Worm (Caenorhabditis elegans) whole organism, late embryonic: ENCODE data around the gene ets-10.

Source experiments
- C08G9.2 ChIP-seq: sonication (generic microtip); optimal IDR thresholded peaks from 2 replicates; lab custom pipeline; 2016; ENCODE audit warnings: mild to moderate bottlenecking, missing genetic modification characterization, moderate library complexity, missing compliant biosample characterization
- C38D4.7 ChIP-seq: fragments of 200-800 bp; sonication (Bioruptor generic); optimal IDR thresholded peaks from 2 replicates; lab custom pipeline; 2018; ENCODE audit warnings: mild to moderate bottlenecking, missing genetic modification characterization, moderate library complexity, missing compliant biosample characterization
- K09A11.1 ChIP-seq: sonication (generic microtip); optimal IDR thresholded peaks from 2 replicates; lab custom pipeline; 2017; ENCODE audit warnings: antibody characterized with exemption, mild to moderate bottlenecking, missing genetic modification characterization, missing compliant biosample characterization; ENCODE audit not compliant: insufficient read depth
- T23F11.4 ChIP-seq: fragments of 200-800 bp; sonication (Bioruptor generic); optimal IDR thresholded peaks from 2 replicates; lab custom pipeline; 2018; ENCODE audit warnings: mild to moderate bottlenecking, missing genetic modification characterization, missing compliant biosample characterization
- Y22D7AL.16 ChIP-seq: sonication (generic microtip); optimal IDR thresholded peaks from 2 replicates; lab custom pipeline; 2016; ENCODE audit warnings: missing genetic modification characterization, missing compliant biosample characterization
- ama-1 ChIP-seq: fragments of 150-350 bp; optimal IDR thresholded peaks from 2 replicates; lab custom pipeline; 2014
- ceh-19 ChIP-seq: fragments of 200-800 bp; sonication (Bioruptor generic); optimal IDR thresholded peaks from 2 replicates; lab custom pipeline; 2018; ENCODE audit warnings: mild to moderate bottlenecking, missing genetic modification characterization, missing compliant biosample characterization
- ceh-24 ChIP-seq: sonication (generic microtip); optimal IDR thresholded peaks from 2 replicates; lab custom pipeline; 2016; ENCODE audit warnings: mild to moderate bottlenecking, missing genetic modification characterization, missing compliant biosample characterization
- ceh-31 ChIP-seq: sonication (generic microtip); optimal IDR thresholded peaks from 2 replicates; lab custom pipeline; 2016; ENCODE audit warnings: missing genetic modification characterization, missing compliant biosample characterization
- ceh-34 ChIP-seq: sonication (generic microtip); optimal IDR thresholded peaks from 2 replicates; lab custom pipeline; 2016; ENCODE audit warnings: mild to moderate bottlenecking, missing genetic modification characterization, missing compliant biosample characterization
- ceh-45 ChIP-seq: fragments of 200-800 bp; sonication (Bioruptor generic); IDR thresholded peaks from 2 replicates; pipeline ENCODE4 v1.3.6; 2022; ENCODE audit warnings: missing genetic modification reagents, missing genetic modification characterization, missing compliant biosample characterization
- ceh-9 ChIP-seq: sonication (generic microtip); optimal IDR thresholded peaks from 2 replicates; lab custom pipeline; 2016; ENCODE audit warnings: mild to moderate bottlenecking, missing genetic modification characterization, inconsistent platforms, missing compliant biosample characterization
- che-1 ChIP-seq: sonication (generic microtip); optimal IDR thresholded peaks from 2 replicates; lab custom pipeline; 2016; ENCODE audit warnings: mild to moderate bottlenecking, missing genetic modification characterization, missing compliant biosample characterization
- dve-1 ChIP-seq: sonication (generic microtip); optimal IDR thresholded peaks from 2 replicates; lab custom pipeline; 2017; ENCODE audit warnings: antibody characterized with exemption, mild to moderate bottlenecking, missing genetic modification characterization, missing compliant biosample characterization
- elt-2 ChIP-seq: sonication (generic microtip); optimal IDR thresholded peaks from 2 replicates; lab custom pipeline; 2016; ENCODE audit warnings: missing genetic modification reagents, missing genetic modification characterization, missing compliant biosample characterization
- fkh-10 ChIP-seq: fragments of 150-350 bp; optimal IDR thresholded peaks from 2 replicates; lab custom pipeline; 2014; ENCODE audit warnings: missing biosample characterization, missing genetic modification reagents, missing genetic modification characterization
- fkh-6 ChIP-seq: sonication (generic microtip); optimal IDR thresholded peaks from 2 replicates; lab custom pipeline; 2016; ENCODE audit warnings: missing genetic modification characterization, missing compliant biosample characterization
- hlh-13 ChIP-seq: fragments of 200-800 bp; sonication (Bioruptor generic); optimal IDR thresholded peaks from 2 replicates; lab custom pipeline; 2018; ENCODE audit warnings: mild to moderate bottlenecking, missing genetic modification characterization, missing compliant biosample characterization
- hlh-15 ChIP-seq: sonication (generic microtip); optimal IDR thresholded peaks from 2 replicates; lab custom pipeline; 2016; ENCODE audit warnings: missing genetic modification characterization, missing compliant biosample characterization
- hlh-8 ChIP-seq: sonication (generic microtip); optimal IDR thresholded peaks from 2 replicates; lab custom pipeline; 2016; ENCODE audit warnings: missing genotype, missing genetic modification characterization, missing compliant biosample characterization
- lim-6 ChIP-seq: sonication (generic microtip); optimal IDR thresholded peaks from 2 replicates; lab custom pipeline; 2016; ENCODE audit warnings: missing genetic modification characterization, missing compliant biosample characterization
- nfya-1 ChIP-seq: sonication (generic microtip); optimal IDR thresholded peaks from 2 replicates; lab custom pipeline; 2017; ENCODE audit warnings: missing genetic modification characterization, mild to moderate bottlenecking, missing compliant biosample characterization, antibody characterized with exemption, moderate library complexity
- nhr-232 ChIP-seq: sonication (generic microtip); optimal IDR thresholded peaks from 2 replicates; lab custom pipeline; 2016; ENCODE audit warnings: missing genetic modification characterization, missing compliant biosample characterization
- npax-4 ChIP-seq: sonication (generic microtip); optimal IDR thresholded peaks from 2 replicates; lab custom pipeline; 2016; ENCODE audit warnings: missing genetic modification characterization, missing compliant biosample characterization
- odd-2 ChIP-seq: sonication (generic microtip); optimal IDR thresholded peaks from 2 replicates; lab custom pipeline; 2017; ENCODE audit warnings: antibody characterized with exemption, mild to moderate bottlenecking, missing genetic modification characterization, missing compliant biosample characterization
- pax-1 ChIP-seq: fragments of 150-350 bp; optimal IDR thresholded peaks from 2 replicates; lab custom pipeline; 2014; ENCODE audit warnings: missing biosample characterization, missing genetic modification characterization
- pha-4 ChIP-seq: fragments of 150-350 bp; optimal IDR thresholded peaks from 2 replicates; lab custom pipeline; 2018; ENCODE audit warnings: missing biosample characterization, missing genetic modification reagents, missing genetic modification characterization
- pros-1 ChIP-seq: fragments of 150-350 bp; optimal IDR thresholded peaks from 2 replicates; lab custom pipeline; 2014; ENCODE audit warnings: missing biosample characterization, missing genetic modification reagents, missing genetic modification characterization
- ref-2 ChIP-seq: sonication (generic microtip); optimal IDR thresholded peaks from 2 replicates; lab custom pipeline; 2016; ENCODE audit warnings: missing genetic modification characterization, missing compliant biosample characterization
- rnt-1 ChIP-seq: sonication (generic microtip); optimal IDR thresholded peaks from 2 replicates; lab custom pipeline; 2016; ENCODE audit warnings: missing genetic modification characterization, missing compliant biosample characterization
- sdc-2 ChIP-seq: sonication (generic microtip); optimal IDR thresholded peaks from 2 replicates; lab custom pipeline; 2016; ENCODE audit warnings: missing genotype, missing genetic modification characterization, missing compliant biosample characterization
- sox-2 ChIP-seq: fragments of 200-800 bp; sonication (Bioruptor generic); IDR thresholded peaks from 2 replicates; pipeline ENCODE4 v1.3.6; 2022; ENCODE audit warnings: missing genetic modification reagents, missing genetic modification characterization, missing compliant biosample characterization
- sox-4 ChIP-seq: sonication (generic microtip); optimal IDR thresholded peaks from 2 replicates; lab custom pipeline; 2017; ENCODE audit warnings: mild to moderate bottlenecking, missing genetic modification characterization, inconsistent platforms, missing compliant biosample characterization
- syd-9 ChIP-seq: sonication (generic microtip); optimal IDR thresholded peaks from 2 replicates; lab custom pipeline; 2016; ENCODE audit warnings: mild to moderate bottlenecking, missing genetic modification characterization, moderate library complexity, missing compliant biosample characterization
- unc-42 ChIP-seq: sonication (generic microtip); optimal IDR thresholded peaks from 2 replicates; lab custom pipeline; 2016; ENCODE audit warnings: missing genotype, missing genetic modification characterization, missing compliant biosample characterization
- unc-55 ChIP-seq: sonication (generic microtip); optimal IDR thresholded peaks from 2 replicates; lab custom pipeline; 2017; ENCODE audit warnings: missing biosample characterization, missing genetic modification reagents, missing genetic modification characterization
- unc-86 ChIP-seq: sonication (generic microtip); optimal IDR thresholded peaks from 2 replicates; lab custom pipeline; 2016; ENCODE audit warnings: missing genetic modification characterization, missing compliant biosample characterization

Gene ets-10

ce11 chrX:4284470-4284869 lies 481 bp downstream of the ets-10 start:
- TF ChIP-seq C08G9.2 (no peak), T23F11.4 (GFP tag; lab: Kevin White, UChicago) (no peak), pax-1 (tag; lab: Kevin White, UChicago) (no peak), ceh-9 (tag; lab: Kevin White, UChicago) (no peak), hlh-13 (GFP tag; lab: Kevin White, UChicago) (no peak), C38D4.7 (no peak), unc-55 (no peak), ceh-34 (tag; lab: Kevin White, UChicago) (no peak)

DNA sequence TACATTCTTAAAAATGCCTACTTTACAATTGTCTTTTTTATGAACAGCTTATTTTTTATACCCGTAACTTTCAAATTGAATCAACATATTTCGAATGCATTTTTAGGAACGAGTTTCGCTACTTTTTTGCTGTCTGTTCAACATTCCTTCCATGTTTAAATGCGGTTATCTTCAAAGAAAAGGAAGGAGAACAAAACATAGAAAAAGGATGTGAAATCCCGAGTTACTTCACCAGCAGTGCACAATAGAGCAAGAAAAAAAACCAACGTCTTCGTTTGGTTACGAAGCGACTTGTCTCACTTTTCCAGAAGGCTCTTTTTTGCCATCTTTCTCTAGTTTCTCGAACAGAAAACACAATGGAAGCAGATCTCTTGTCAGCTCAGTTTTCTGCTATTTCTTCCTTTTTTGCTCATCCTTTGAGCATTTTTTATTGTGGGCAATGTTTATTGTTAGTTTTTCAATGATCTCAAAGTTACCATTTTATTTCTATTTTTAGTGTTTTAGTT lies 1.7 kb downstream of the ets-10 start, which contains the start of gene cka-2:
Gene cka-2 (plus strand): TSS at position 456 of the 506 bp plus-strand sequence.
- TF ChIP-seq unc-42 (tag; lab: Kevin White, UChicago) (peak; percentile 38), sox-4 (no peak)

ce11 chrX:4289805-4290204 lies 5.8 kb downstream of the ets-10 start:
- TF ChIP-seq ceh-24 (tag; lab: Kevin White, UChicago) = no peak
- TF ChIP-seq sox-2 (GFP tag; lab: Robert Waterston, UW) = no peak
- TF ChIP-seq odd-2 (tag; lab: Kevin White, UChicago) = no peak
- no peak for TF ChIP-seq unc-42 (tag; lab: Kevin White, UChicago)
- no peak for TF ChIP-seq Y22D7AL.16 (tag; lab: Kevin White, UChicago)
- TF ChIP-seq lim-6 (tag; lab: Kevin White, UChicago) = no peak
- no peak for TF ChIP-seq C38D4.7
- TF ChIP-seq che-1 (tag; lab: Kevin White, UChicago) = no peak
- no peak for TF ChIP-seq unc-86 (tag; lab: Kevin White, UChicago)
- no peak for TF ChIP-seq npax-4

- peak; percentile 40 for TF ChIP-seq che-1 (tag; lab: Kevin White, UChicago)
- no peak for TF ChIP-seq hlh-15 (tag; lab: Kevin White, UChicago)
These were observed 11.0 kb downstream of the ets-10 start for ce11 chrX:4294957-4295356.

DNA sequence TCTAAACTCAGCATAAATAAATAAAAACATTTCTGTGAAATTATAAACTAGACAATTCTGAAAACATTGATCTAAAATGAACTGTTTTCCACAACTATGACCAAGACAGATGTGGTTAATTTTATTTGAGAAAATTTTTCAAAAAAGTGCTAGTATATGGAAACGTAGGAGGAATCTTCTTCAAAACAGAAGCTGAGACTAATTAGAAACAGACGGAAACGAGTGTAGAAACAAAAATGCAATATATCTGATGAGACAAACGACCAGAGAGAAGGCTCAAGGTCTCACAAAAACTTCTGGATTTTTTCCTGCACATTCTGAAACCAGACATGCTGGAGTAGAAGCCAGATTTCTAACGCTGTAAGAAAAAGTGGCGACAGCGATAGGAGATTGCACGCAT lies 11.9 kb downstream of the ets-10 start:
- TF ChIP-seq ceh-34 (tag; lab: Kevin White, UChicago) = no peak
- TF ChIP-seq pha-4 = no peak
- TF ChIP-seq dve-1 (tag; lab: Kevin White, UChicago) = no peak
- no peak for TF ChIP-seq ceh-31 (tag; lab: Kevin White, UChicago)
- no peak for TF ChIP-seq elt-2
- TF ChIP-seq ama-1 (lab: Kevin White, UChicago) = no peak
- no peak for TF ChIP-seq hlh-8
- no peak for TF ChIP-seq K09A11.1 (tag; lab: Kevin White, UChicago)
- TF ChIP-seq syd-9 (tag; lab: Kevin White, UChicago) = no peak
- TF ChIP-seq ref-2 (tag; lab: Kevin White, UChicago) = no peak
- no peak for TF ChIP-seq fkh-10
- no peak for TF ChIP-seq unc-86 (tag; lab: Kevin White, UChicago)
- no peak for TF ChIP-seq sdc-2 (tag; lab: Kevin White, UChicago)
- TF ChIP-seq T23F11.4 (GFP tag; lab: Kevin White, UChicago) = no peak
- no peak for TF ChIP-seq che-1 (tag; lab: Kevin White, UChicago)
- TF ChIP-seq ceh-45 (GFP tag; lab: Robert Waterston, UW) = no peak
- TF ChIP-seq rnt-1 (tag; lab: Kevin White, UChicago) = no peak

DNA sequence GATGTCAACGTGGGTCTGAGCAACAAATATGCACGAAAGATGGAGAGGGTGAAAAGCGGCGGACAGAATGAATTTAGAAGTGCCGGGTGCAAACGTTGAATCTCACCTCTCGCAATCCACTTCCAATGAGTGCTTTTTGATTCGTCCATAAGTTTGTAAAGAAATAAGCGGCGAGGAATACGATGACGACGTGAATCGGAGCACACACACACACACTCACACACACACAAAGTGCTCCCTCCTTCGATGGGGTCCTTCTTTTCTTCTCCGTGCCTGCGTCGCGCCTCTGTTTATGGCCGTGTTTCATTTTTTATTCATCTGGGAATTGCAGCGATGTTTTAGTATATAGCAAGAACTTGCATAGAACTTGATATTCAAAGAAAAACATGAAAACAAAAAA lies 13.5 kb downstream of the ets-10 start, which contains the start of gene paf-2:
Gene paf-2 (minus strand): TSS at position 290 of the 400 bp plus-strand sequence.
- no peak for TF ChIP-seq nfya-1 (tag; lab: Kevin White, UChicago)
- TF ChIP-seq npax-4 = no peak
- TF ChIP-seq nhr-232 (tag; lab: Kevin White, UChicago) = no peak
- no peak for TF ChIP-seq sox-4
- no peak for TF ChIP-seq ceh-19 (GFP tag; lab: Kevin White, UChicago)
- no peak for TF ChIP-seq fkh-6 (tag; lab: Kevin White, UChicago)
- no peak for TF ChIP-seq pax-1 (tag; lab: Kevin White, UChicago)
- no peak for TF ChIP-seq che-1 (tag; lab: Kevin White, UChicago)
- TF ChIP-seq hlh-8 = no peak
- TF ChIP-seq K09A11.1 (tag; lab: Kevin White, UChicago) = no peak
- no peak for TF ChIP-seq pros-1 (tag; lab: Kevin White, UChicago)
